Fruit fly (Drosophila melanogaster): Measurements from ENCODE around the gene PlexB.

DNA sequence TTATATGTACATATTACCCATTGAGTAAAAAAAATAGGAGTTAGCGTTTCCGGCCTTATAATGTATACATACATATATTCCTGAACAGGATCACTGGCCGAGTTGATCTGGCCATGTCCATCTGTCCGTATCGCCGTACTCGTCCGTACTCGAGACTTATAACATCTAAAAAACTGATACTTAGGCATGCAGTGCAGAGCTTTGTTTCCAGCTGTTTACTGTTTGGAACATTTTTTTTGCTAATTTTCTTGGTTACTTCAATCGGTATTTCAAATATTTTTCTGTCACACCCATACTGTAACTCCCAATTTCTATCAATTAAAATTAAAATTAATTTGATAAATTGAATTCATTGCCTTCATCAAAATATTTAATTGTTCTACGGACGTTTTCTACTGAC lies 19.0 kb upstream of the PlexB start:
- TF ChIP-seq CG12605 (GFP tag; IDR thresholded peaks at IDR 0.05) (no peak), Pif1A (GFP tag; optimal IDR thresholded peaks at IDR 0.05) (no peak), CG15710 (tag; optimal IDR thresholded peaks at IDR 0.05) (no peak), CG8301 (tag; optimal IDR thresholded peaks at IDR 0.05) (no peak), Snoo (tag; optimal IDR thresholded peaks at IDR 0.05) (no peak), CG14655 (GFP tag; optimal IDR thresholded peaks at IDR 0.05) (no peak), rn (GFP tag; IDR thresholded peaks at IDR 0.05) (no peak), CG10348 (GFP tag; IDR thresholded peaks at IDR 0.05) (no peak), D1 (tag; optimal IDR thresholded peaks at IDR 0.05) (no peak)

All from whole organism, pupa.